Worm (Caenorhabditis elegans) whole organism, L3 larva: Measurements from ENCODE around the gene fkb-3.

Experiments used
- aly-2 ChIP-seq: fragments of 150-350 bp; optimal IDR thresholded peaks from 2 replicates; lab custom pipeline; 2014; ENCODE audit warnings: missing biosample characterization, missing genetic modification characterization
- ceh-82 ChIP-seq: fragments of 150-350 bp; optimal IDR thresholded peaks from 2 replicates; lab custom pipeline; 2014; ENCODE audit warnings: missing biosample characterization, missing genetic modification characterization
- daf-12 ChIP-seq: fragments of 150-350 bp; optimal IDR thresholded peaks from 2 replicates; lab custom pipeline; 2014; ENCODE audit warnings: missing biosample characterization, missing genetic modification reagents, missing genetic modification characterization
- elt-1 ChIP-seq: fragments of 150-350 bp; optimal IDR thresholded peaks from 2 replicates; lab custom pipeline; 2014; ENCODE audit warnings: missing biosample characterization, missing genetic modification characterization
- eor-1 ChIP-seq, 2 experiments: fragments of 150-350 bp; optimal IDR thresholded peaks; 2 replicates each; lab custom pipeline; 2014 to 2018; ENCODE audit warnings: missing biosample characterization in 2 of 2, missing genetic modification characterization in 2 of 2
- fos-1 ChIP-seq: fragments of 150-350 bp; optimal IDR thresholded peaks from 2 replicates; lab custom pipeline; 2014; ENCODE audit warnings: missing biosample characterization, missing genetic modification characterization
- nfya-1 ChIP-seq: sonication (generic microtip); optimal IDR thresholded peaks from 2 replicates; lab custom pipeline; 2017; ENCODE audit warnings: missing genetic modification characterization, mild to moderate bottlenecking, missing compliant biosample characterization, antibody characterized with exemption, moderate library complexity; ENCODE audit not compliant: insufficient read depth
- nhr-11 ChIP-seq: fragments of 150-350 bp; optimal IDR thresholded peaks from 2 replicates; lab custom pipeline; 2014; ENCODE audit warnings: missing biosample characterization, missing genetic modification characterization
- nhr-12 ChIP-seq: fragments of 150-350 bp; optimal IDR thresholded peaks from 2 replicates; lab custom pipeline; 2014; ENCODE audit warnings: missing biosample characterization, missing genetic modification characterization
- nhr-237 ChIP-seq: fragments of 150-350 bp; optimal IDR thresholded peaks from 2 replicates; lab custom pipeline; 2014; ENCODE audit warnings: missing biosample characterization, missing genetic modification characterization
- nhr-25 ChIP-seq: sonication (generic microtip); optimal IDR thresholded peaks from 2 replicates; lab custom pipeline; 2017; ENCODE audit warnings: missing biosample characterization, missing genetic modification characterization
- nhr-28 ChIP-seq: fragments of 150-350 bp; optimal IDR thresholded peaks from 2 replicates; lab custom pipeline; 2014; ENCODE audit warnings: missing biosample characterization, missing genetic modification characterization
- nhr-76 ChIP-seq: fragments of 150-350 bp; sonication (generic microtip); optimal IDR thresholded peaks from 5 replicates; lab custom pipeline; 2014; ENCODE audit warnings: missing biosample characterization, missing genetic modification characterization
- tbx-2 ChIP-seq: sonication (generic microtip); optimal IDR thresholded peaks from 2 replicates; lab custom pipeline; 2016; ENCODE audit warnings: mild to moderate bottlenecking, missing genetic modification characterization, missing compliant biosample characterization

ce11 chrV:7248227-7248953 lies 23.4 kb downstream of the fkb-3 start:
- TF ChIP-seq nhr-28 (tag; lab: Kevin White, UChicago) (no peak), aly-2 (tag; lab: Kevin White, UChicago) (no peak), tbx-2 (no peak), ceh-82 (no peak), fos-1 (tag; lab: Kevin White, UChicago) (no peak), nhr-11 (no peak), nhr-76 (tag; lab: Kevin White, UChicago) (no peak), daf-12 (tag; lab: Kevin White, UChicago) (no peak), eor-1 (tag; optimal IDR thresholded peaks at IDR 0.05; lab: Kevin White, UChicago) (no peak), nhr-237 (tag; lab: Kevin White, UChicago) (no peak), nhr-25 (no peak), nhr-12 (no peak), elt-1 (no peak), nfya-1 (tag; lab: Kevin White, UChicago) (no peak)
